Worm (Caenorhabditis elegans): ENCODE measurements around the gene afmd-1.

- TF ChIP-seq klf-2 (GFP tag; conservative IDR thresholded peaks at IDR 0.05) (no peak), flt-1 (GFP tag; IDR thresholded peaks at IDR 0.05) (no peak), med-1 (GFP tag; optimal IDR thresholded peaks at IDR 0.05; ENCODE audit: insufficient read depth) (no peak), ztf-29 (GFP tag; IDR thresholded peaks at IDR 0.05) (no peak)
Measured at ce11 chrIV:7282957-7283356, 38.9 kb downstream of the afmd-1 start, which contains the start of gene C06E4.1.
